Fruit fly (Drosophila melanogaster) whole organism, embryonic: ENCODE results near the gene CG12017.

Experiments
- Abd-B ChIP-seq: fragments of 200-800 bp; sonication (Bioruptor generic); optimal IDR thresholded peaks from 2 replicates; lab custom pipeline; 2018; ENCODE audit warnings: missing biosample characterization, mild to moderate bottlenecking, missing genetic modification characterization, moderate library complexity
- Bgb ChIP-seq: fragments of 200-800 bp; sonication (Bioruptor generic); IDR thresholded peaks from 2 replicates; pipeline ENCODE4 v1.3.6; 2022; ENCODE audit warnings: missing biosample characterization, missing genetic modification characterization; ENCODE audit not compliant: partially characterized antibody
- CG10209 ChIP-seq: fragments of 200-800 bp; sonication (Bioruptor generic); optimal IDR thresholded peaks from 3 replicates; lab custom pipeline; 2017; ENCODE audit warnings: missing biosample characterization, mild to moderate bottlenecking, missing genetic modification characterization, missing genetic modification reagents
- CG10979 ChIP-seq: fragments of 200-800 bp; sonication (Bioruptor generic); optimal IDR thresholded peaks from 2 replicates; lab custom pipeline; 2018; ENCODE audit warnings: missing biosample characterization, mild to moderate bottlenecking, missing genetic modification characterization, moderate library complexity
- CG12391 ChIP-seq: fragments of 200-800 bp; sonication (Bioruptor generic); optimal IDR thresholded peaks from 3 replicates; lab custom pipeline; 2018; ENCODE audit warnings: missing biosample characterization, mild to moderate bottlenecking, missing genetic modification characterization, moderate library complexity
- CG14050 ChIP-seq: fragments of 200-800 bp; sonication (Bioruptor generic); IDR thresholded peaks from 3 replicates; pipeline ENCODE4 v1.3.6; 2022; ENCODE audit warnings: missing biosample characterization, missing genetic modification characterization
- CG16813 ChIP-seq: fragments of 200-800 bp; sonication (Bioruptor generic); IDR thresholded peaks from 3 replicates; pipeline ENCODE4 v1.3.6; 2022; ENCODE audit warnings: missing biosample characterization, missing genetic modification characterization; ENCODE audit not compliant: partially characterized antibody
- CG3065 ChIP-seq: fragments of 200-800 bp; sonication (Bioruptor generic); optimal IDR thresholded peaks from 2 replicates; lab custom pipeline; 2016; ENCODE audit warnings: missing biosample characterization, missing genetic modification characterization
- CG33557 ChIP-seq: fragments of 200-800 bp; sonication (Bioruptor generic); optimal IDR thresholded peaks from 2 replicates; lab custom pipeline; 2019; ENCODE audit warnings: missing biosample characterization, mild to moderate bottlenecking, missing genetic modification characterization, moderate library complexity
- CG3847 ChIP-seq: fragments of 200-800 bp; sonication (Bioruptor generic); IDR thresholded peaks from 2 replicates; pipeline ENCODE4 v1.3.6; 2022; ENCODE audit warnings: missing biosample characterization, missing genetic modification characterization
- CG4328 ChIP-seq: fragments of 200-800 bp; sonication (Bioruptor generic); optimal IDR thresholded peaks from 3 replicates; lab custom pipeline; 2017; ENCODE audit warnings: missing biosample characterization, missing genetic modification reagents, missing genetic modification characterization
- CG4424 ChIP-seq: fragments of 200-800 bp; sonication (Bioruptor generic); optimal IDR thresholded peaks from 3 replicates; lab custom pipeline; 2016; ENCODE audit warnings: missing biosample characterization, missing genetic modification characterization
- CG4617 ChIP-seq: fragments of 200-800 bp; sonication (Bioruptor generic); optimal IDR thresholded peaks from 3 replicates; lab custom pipeline; 2016; ENCODE audit warnings: missing biosample characterization, missing genetic modification characterization, borderline replicate concordance
- CG5245 ChIP-seq: fragments of 200-800 bp; sonication (Bioruptor generic); optimal IDR thresholded peaks from 3 replicates; lab custom pipeline; 2016; ENCODE audit warnings: missing biosample characterization, missing genetic modification characterization
- CG8290 ChIP-seq, 3 experiments: fragments of 200-800 bp; sonication (Bioruptor generic); optimal IDR thresholded peaks; 2 replicates each; lab custom pipeline; 2016 to 2019; ENCODE audit warnings: missing biosample characterization in 3 of 3, missing genetic modification characterization in 3 of 3, mild to moderate bottlenecking in 2 of 3, moderate library complexity in 1 of 3
- CG8924 ChIP-seq: fragments of 200-800 bp; optimal IDR thresholded peaks from 3 replicates; lab custom pipeline; 2019; ENCODE audit warnings: missing biosample characterization, mild to moderate bottlenecking, missing genetic modification characterization, moderate library complexity
- CG9437 ChIP-seq: fragments of 200-800 bp; sonication (Bioruptor generic); optimal IDR thresholded peaks from 2 replicates; lab custom pipeline; 2018; ENCODE audit warnings: missing biosample characterization, mild to moderate bottlenecking, missing genetic modification characterization
- CG9609 ChIP-seq: fragments of 200-800 bp; sonication (Bioruptor generic); optimal IDR thresholded peaks from 3 replicates; lab custom pipeline; 2016; ENCODE audit warnings: missing biosample characterization, missing genetic modification characterization
- Dad ChIP-seq: fragments of 200-800 bp; sonication (Bioruptor generic); optimal IDR thresholded peaks from 3 replicates; lab custom pipeline; 2016; ENCODE audit warnings: missing biosample characterization, missing genetic modification characterization
- Deaf1 ChIP-seq: fragments of 200-800 bp; optimal IDR thresholded peaks from 3 replicates; lab custom pipeline; 2019; ENCODE audit warnings: missing biosample characterization, mild to moderate bottlenecking, missing genetic modification characterization, moderate library complexity
- Dfd ChIP-seq, 2 experiments: fragments of >200 bp; optimal IDR thresholded peaks; 2 replicates each; lab custom pipeline; 2017; ENCODE audit warnings: missing biosample characterization in 2 of 2, missing genetic modification characterization in 2 of 2
- Doc3 ChIP-seq: fragments of 200-800 bp; sonication (Bioruptor generic); IDR thresholded peaks from 3 replicates; pipeline ENCODE4 v1.3.6; 2022; ENCODE audit warnings: missing biosample characterization, missing genetic modification characterization; ENCODE audit not compliant: partially characterized antibody
- Dp ChIP-seq: fragments of 200-800 bp; sonication (Bioruptor generic); optimal IDR thresholded peaks from 2 replicates; lab custom pipeline; 2018; ENCODE audit warnings: missing biosample characterization, mild to moderate bottlenecking, missing genetic modification characterization, moderate library complexity
- Elba2 ChIP-seq: fragments of 200-800 bp; sonication (Bioruptor generic); optimal IDR thresholded peaks from 3 replicates; lab custom pipeline; 2016; ENCODE audit warnings: missing biosample characterization, missing genetic modification characterization
- GATAe ChIP-seq: fragments of 200-800 bp; sonication (Bioruptor generic); conservative IDR thresholded peaks from 2 replicates; pipeline ENCODE4 v1.3.6; 2022; ENCODE audit warnings: missing biosample characterization, missing genetic modification characterization
- HLH4C ChIP-seq: fragments of 200-800 bp; sonication (Bioruptor generic); IDR thresholded peaks from 3 replicates; pipeline ENCODE4 v1.3.6; 2022; ENCODE audit warnings: missing biosample characterization, missing genetic modification characterization; ENCODE audit not compliant: partially characterized antibody
- MBD-R2 ChIP-seq: fragments of 200-800 bp; sonication (Bioruptor generic); IDR thresholded peaks from 2 replicates; pipeline ENCODE4 v1.3.6; 2022; ENCODE audit warnings: missing biosample characterization, missing genetic modification characterization
- MESR4 ChIP-seq: fragments of 200-800 bp; sonication (Bioruptor generic); optimal IDR thresholded peaks from 2 replicates; lab custom pipeline; 2018; ENCODE audit warnings: missing biosample characterization, mild to moderate bottlenecking, missing genetic modification characterization, moderate library complexity
- Mes4 ChIP-seq: fragments of 200-800 bp; sonication (Bioruptor generic); optimal IDR thresholded peaks from 2 replicates; lab custom pipeline; 2016; ENCODE audit warnings: missing biosample characterization, missing genetic modification characterization
- Ravus ChIP-seq: fragments of 200-800 bp; sonication (Bioruptor generic); IDR thresholded peaks from 2 replicates; pipeline ENCODE4 v1.3.6; 2022; ENCODE audit warnings: missing biosample characterization, missing genetic modification characterization
- Vsx1 ChIP-seq: fragments of 200-800 bp; sonication (Bioruptor generic); optimal IDR thresholded peaks from 2 replicates; lab custom pipeline; 2017; ENCODE audit warnings: missing biosample characterization, mild to moderate bottlenecking, missing genetic modification characterization, missing genetic modification reagents
- az2 ChIP-seq: fragments of 200-800 bp; sonication (Bioruptor generic); optimal IDR thresholded peaks from 3 replicates; lab custom pipeline; 2016; ENCODE audit warnings: missing biosample characterization, missing genetic modification characterization
- crp ChIP-seq, 2 experiments: fragments of 200-800 bp; sonication (Bioruptor generic); optimal IDR thresholded peaks; 2 replicates in 1 of 2; 3 replicates in 1 of 2; lab custom pipeline; 2017; ENCODE audit warnings: missing biosample characterization in 2 of 2, missing genetic modification characterization in 2 of 2, mild to moderate bottlenecking in 1 of 2, moderate library complexity in 1 of 2
- da ChIP-seq: fragments of 200-800 bp; sonication (Bioruptor generic); optimal IDR thresholded peaks from 2 replicates; lab custom pipeline; 2016; ENCODE audit warnings: missing biosample characterization, missing genetic modification characterization
- dati ChIP-seq: fragments of 200-800 bp; sonication (Bioruptor generic); IDR thresholded peaks from 2 replicates; pipeline ENCODE4 v1.3.6; 2022; ENCODE audit warnings: missing biosample characterization, missing genetic modification characterization
- emc ChIP-seq: fragments of 200-800 bp; sonication (Bioruptor generic); optimal IDR thresholded peaks from 2 replicates; lab custom pipeline; 2016; ENCODE audit warnings: missing biosample characterization, missing genetic modification characterization
- exex ChIP-seq: fragments of 200-800 bp; sonication (Bioruptor generic); optimal IDR thresholded peaks from 4 replicates; lab custom pipeline; 2018; ENCODE audit warnings: missing biosample characterization, mild to moderate bottlenecking, missing genetic modification characterization, moderate library complexity
- lab ChIP-seq: fragments of 200-800 bp; sonication (Bioruptor generic); optimal IDR thresholded peaks from 3 replicates; lab custom pipeline; 2017; ENCODE audit warnings: missing biosample characterization, missing genetic modification characterization, mild to moderate bottlenecking, moderate library complexity, missing genetic modification reagents
- p53 ChIP-seq: fragments of 200-800 bp; sonication (Bioruptor generic); optimal IDR thresholded peaks from 2 replicates; lab custom pipeline; 2016; ENCODE audit warnings: missing biosample characterization, missing genetic modification characterization
- prd ChIP-seq, 3 experiments: fragments of >200 bp in 2 of 3; fragments of 200-800 bp in 1 of 3; sonication (Bioruptor generic) in 1 of 3; optimal IDR thresholded peaks in 2 of 3; IDR thresholded peaks in 1 of 3; 2 replicates in 2 of 3; 3 replicates in 1 of 3; pipeline versions ENCODE4 v1.3.6 to Lab custom; 2017 to 2022; ENCODE audit warnings: missing biosample characterization in 1 of 3, missing genetic modification characterization in 1 of 3
- pum ChIP-seq: fragments of 200-800 bp; sonication (Bioruptor generic); optimal IDR thresholded peaks from 2 replicates; lab custom pipeline; 2016; ENCODE audit warnings: missing biosample characterization, missing genetic modification characterization
- ranshi ChIP-seq: fragments of 200-800 bp; sonication (Bioruptor generic); IDR thresholded peaks from 2 replicates; pipeline ENCODE4 v1.3.6; 2022; ENCODE audit warnings: missing biosample characterization, missing genetic modification characterization
- sens ChIP-seq: fragments of 200-800 bp; sonication (Bioruptor generic); peaks from one replicate; lab custom pipeline; 2016; ENCODE audit warnings: missing biosample characterization, missing genetic modification characterization
- sima ChIP-seq: fragments of 200-800 bp; sonication (Bioruptor generic); optimal IDR thresholded peaks from 2 replicates; lab custom pipeline; 2016; ENCODE audit warnings: missing biosample characterization, missing genetic modification characterization
- sqz ChIP-seq: fragments of 200-800 bp; sonication (Bioruptor generic); optimal IDR thresholded peaks from 3 replicates; lab custom pipeline; 2018; ENCODE audit warnings: missing biosample characterization, mild to moderate bottlenecking, missing genetic modification characterization
- tgo ChIP-seq: fragments of 200-800 bp; sonication (Bioruptor generic); IDR thresholded peaks from 3 replicates; pipeline ENCODE4 v1.3.6; 2022; ENCODE audit warnings: missing biosample characterization, missing genetic modification characterization
- toy ChIP-seq: fragments of 200-800 bp; sonication (Bioruptor generic); IDR thresholded peaks from 2 replicates; pipeline ENCODE4 v1.3.6; 2022; ENCODE audit warnings: missing biosample characterization, missing genetic modification characterization
- twi ChIP-seq: fragments of 200-800 bp; optimal IDR thresholded peaks from 2 replicates; lab custom pipeline; 2019; ENCODE audit warnings: missing biosample characterization, mild to moderate bottlenecking, missing genetic modification characterization, moderate library complexity
- vvl ChIP-seq: fragments of 200-800 bp; sonication (Bioruptor generic); IDR thresholded peaks from 2 replicates; pipeline ENCODE4 v1.3.6; 2022; ENCODE audit warnings: missing biosample characterization, missing genetic modification characterization

Gene CG12017

dm6 chr3L:3319992-3320732 is 40.1 kb downstream of the CG12017 start (continued):
- no peak for TF ChIP-seq twi (tag; lab: Kevin White, UChicago)
- TF ChIP-seq MESR4 = no peak
- TF ChIP-seq lab = peak; percentile 50
- TF ChIP-seq CG8924 (tag; lab: Kevin White, UChicago) = peak; percentile 12
- TF ChIP-seq MBD-R2 (GFP tag; lab: Robert Waterston, UW) = peak; percentile 12; the same call in 1 of the 2 replicates
- TF ChIP-seq CG3847 (GFP tag; lab: Robert Waterston, UW) = no peak
- TF ChIP-seq CG16813 (GFP tag; lab: Robert Waterston, UW) = no peak
- TF ChIP-seq Doc3 (GFP tag; lab: Robert Waterston, UW) = no peak
- no peak for TF ChIP-seq Dad
- no peak for TF ChIP-seq CG9609 (GFP tag; lab: Kevin White, UChicago)
- TF ChIP-seq CG10979 (tag; lab: Kevin White, UChicago) = peak; percentile 6
- TF ChIP-seq Ravus = no peak
- no peak for TF ChIP-seq ranshi (GFP tag; lab: Robert Waterston, UW)
- TF ChIP-seq sens (GFP tag; lab: Kevin White, UChicago) = peak; percentile 75
- no peak for TF ChIP-seq Mes4 (GFP tag; lab: Kevin White, UChicago)
- no peak for TF ChIP-seq HLH4C (GFP tag; lab: Robert Waterston, UW)
- no peak for TF ChIP-seq CG8290 (GFP tag; optimal IDR thresholded peaks at IDR 0.05; lab: Kevin White, UChicago)
- TF ChIP-seq CG8290 (tag; optimal IDR thresholded peaks at IDR 0.05; lab: Kevin White, UChicago) = peak in 1 of 2 experiments; percentile 75
- TF ChIP-seq Elba2 (GFP tag; lab: Kevin White, UChicago) = no peak
- no peak for TF ChIP-seq CG9437
- TF ChIP-seq Vsx1 (GFP tag; lab: Kevin White, UChicago) = no peak
- no peak for TF ChIP-seq Bgb (GFP tag; lab: Robert Waterston, UW)
- TF ChIP-seq CG4328 (GFP tag; lab: Kevin White, UChicago) = no peak
- TF ChIP-seq pum = no peak
- no peak for TF ChIP-seq CG10209 (GFP tag; lab: Kevin White, UChicago)
- no peak for TF ChIP-seq Deaf1 (tag; lab: Kevin White, UChicago)
- TF ChIP-seq CG4424 (GFP tag; lab: Kevin White, UChicago) = no peak
- no peak for TF ChIP-seq prd (optimal IDR thresholded peaks at IDR 0.05; lab: Kevin White, UChicago)
- TF ChIP-seq prd (GFP tag; IDR thresholded peaks at IDR 0.05; lab: Robert Waterston, UW) = peak; percentile 34; the same call in 1 of the 3 replicates
- TF ChIP-seq crp (GFP tag; optimal IDR thresholded peaks at IDR 0.05; lab: Kevin White, UChicago) = no peak
- TF ChIP-seq CG3065 (GFP tag; lab: Kevin White, UChicago) = no peak
- TF ChIP-seq p53 (GFP tag; lab: Kevin White, UChicago) = no peak
- no peak for TF ChIP-seq CG14050 (GFP tag; lab: Robert Waterston, UW)
- TF ChIP-seq CG5245 (GFP tag; lab: Kevin White, UChicago) = no peak
- TF ChIP-seq Abd-B (GFP tag; lab: Kevin White, UChicago) = no peak
- no peak for TF ChIP-seq Dfd (GFP tag; optimal IDR thresholded peaks at IDR 0.05; lab: Kevin White, UChicago)
- TF ChIP-seq GATAe (GFP tag; lab: Robert Waterston, UW) = no peak
- no peak for TF ChIP-seq exex
- TF ChIP-seq da (GFP tag; lab: Kevin White, UChicago) = no peak
- TF ChIP-seq az2 = peak; percentile 10
- no peak for TF ChIP-seq Dp (GFP tag; lab: Kevin White, UChicago)
- TF ChIP-seq sqz (GFP tag; lab: Kevin White, UChicago) = no peak
- no peak for TF ChIP-seq dati (GFP tag; lab: Robert Waterston, UW)
- TF ChIP-seq CG12391 (tag; lab: Kevin White, UChicago) = no peak
- no peak for TF ChIP-seq emc (GFP tag; lab: Kevin White, UChicago)
- TF ChIP-seq CG4617 (GFP tag; lab: Kevin White, UChicago) = no peak
- TF ChIP-seq CG33557 (GFP tag; lab: Kevin White, UChicago) = no peak
- TF ChIP-seq sima (GFP tag; lab: Kevin White, UChicago) = no peak
- TF ChIP-seq toy (GFP tag; lab: Robert Waterston, UW) = no peak
- TF ChIP-seq tgo (GFP tag; lab: Robert Waterston, UW) = no peak
- TF ChIP-seq vvl (GFP tag; lab: Robert Waterston, UW) = peak; percentile 24; the same call in 1 of the 2 replicates
